Worm (Caenorhabditis elegans) whole organism, L3 larva: Measurements from ENCODE around the gene F44D12.16.

Experiments
- ceh-28 ChIP-seq: fragments of 150-350 bp; optimal IDR thresholded peaks from 2 replicates; lab custom pipeline; 2014; ENCODE audit warnings: missing biosample characterization, missing genetic modification reagents, missing genetic modification characterization
- ceh-82 ChIP-seq: fragments of 150-350 bp; optimal IDR thresholded peaks from 2 replicates; lab custom pipeline; 2014; ENCODE audit warnings: missing biosample characterization, missing genetic modification characterization
- hmg-11 ChIP-seq: sonication (generic microtip); optimal IDR thresholded peaks from 2 replicates; lab custom pipeline; 2016; ENCODE audit warnings: missing genetic modification characterization, missing compliant biosample characterization
- nhr-77 ChIP-seq: fragments of 150-350 bp; optimal IDR thresholded peaks from 2 replicates; lab custom pipeline; 2014; ENCODE audit warnings: missing biosample characterization, missing genetic modification characterization
- skn-1 ChIP-seq: fragments of 150-350 bp; optimal IDR thresholded peaks from 2 replicates; lab custom pipeline; 2014; ENCODE audit warnings: missing biosample characterization, missing genetic modification characterization
- snpc-4 ChIP-seq: fragments of 150-350 bp; optimal IDR thresholded peaks from 2 replicates; lab custom pipeline; 2014; ENCODE audit warnings: missing biosample characterization, missing genetic modification characterization
- unc-39 ChIP-seq: sonication (generic microtip); optimal IDR thresholded peaks from 4 replicates; lab custom pipeline; 2017; ENCODE audit warnings: missing biosample characterization, missing genetic modification characterization
- ztf-4 ChIP-seq: fragments of 150-350 bp; optimal IDR thresholded peaks from 2 replicates; lab custom pipeline; 2014; ENCODE audit warnings: missing biosample characterization, missing genetic modification characterization

DNA sequence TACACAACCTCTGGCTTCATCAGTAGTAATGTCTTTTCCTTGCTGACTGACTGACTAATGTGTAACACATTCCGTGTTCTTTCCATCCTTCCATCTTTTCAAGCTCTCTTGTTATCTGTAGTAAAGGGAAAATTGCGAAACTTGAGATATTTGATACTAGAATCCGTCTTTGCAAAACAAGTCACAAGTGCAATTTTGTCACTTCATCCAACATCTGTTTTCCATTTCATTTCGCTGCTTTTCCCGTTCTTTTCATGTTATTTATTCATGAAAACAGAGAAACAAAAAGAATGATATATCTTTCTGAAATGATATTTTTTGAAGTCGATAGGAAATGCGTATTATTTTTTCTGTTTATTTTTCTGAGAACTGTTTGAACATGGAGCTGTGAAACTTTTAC is 17.1 kb downstream of the F44D12.16 start:
- TF ChIP-seq ztf-4 = no peak
- no peak for TF ChIP-seq ceh-82 (tag; lab: Kevin White, UChicago)
- TF ChIP-seq hmg-11 (tag; lab: Kevin White, UChicago) = no peak
- no peak for TF ChIP-seq skn-1 (tag; lab: Kevin White, UChicago)
- TF ChIP-seq unc-39 (tag; lab: Kevin White, UChicago) = no peak
- TF ChIP-seq snpc-4 = no peak
- no peak for TF ChIP-seq ceh-28 (tag; lab: Kevin White, UChicago)
- TF ChIP-seq nhr-77 (tag; lab: Kevin White, UChicago) = no peak
